Worm (Caenorhabditis elegans) whole organism, L4/young adult: ENCODE results near the gene C25D7.10.
"Not testable (repeated sequence)": the region's sequence is repeated elsewhere in the genome, so short reads cannot be mapped to it uniquely, and the experiment has no call there.

Experiments used
- W03F9.2 ChIP-seq: fragments of 150-350 bp; optimal IDR thresholded peaks from 2 replicates; lab custom pipeline; 2014; ENCODE audit warnings: missing biosample characterization, missing genetic modification characterization
- dao-5 ChIP-seq: sonication (generic microtip); optimal IDR thresholded peaks from 2 replicates; lab custom pipeline; 2016; ENCODE audit warnings: missing genotype, missing genetic modification characterization, moderate library complexity, missing compliant biosample characterization
- him-1 ChIP-seq: sonication (generic microtip); optimal IDR thresholded peaks from 2 replicates; lab custom pipeline; 2016; ENCODE audit warnings: missing genotype, missing genetic modification reagents, missing genetic modification characterization, missing compliant biosample characterization

Gene C25D7.10

DNA sequence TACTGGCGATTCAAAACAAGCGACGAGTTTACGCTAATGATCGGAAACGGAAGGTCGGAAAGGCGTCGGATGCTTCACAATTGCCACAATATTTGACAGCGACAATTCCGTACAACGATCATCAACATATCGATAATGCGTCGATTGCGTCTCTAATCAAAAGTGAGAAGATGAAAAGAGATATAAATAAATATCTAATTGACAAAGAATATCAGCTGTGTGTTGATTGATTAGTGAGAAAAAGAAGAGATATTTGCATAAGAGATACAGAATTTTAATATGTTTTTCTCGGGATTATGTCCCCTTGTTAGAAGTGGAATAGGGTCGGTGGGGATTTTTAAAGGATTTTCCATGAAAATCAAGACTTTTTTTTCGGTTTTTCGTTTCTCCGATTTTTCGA lies 11.3 kb downstream of the C25D7.10 start:
- TF ChIP-seq dao-5 (tag; lab: Kevin White, UChicago): no peak
- TF ChIP-seq W03F9.2 (tag; lab: Kevin White, UChicago): no peak
- TF ChIP-seq him-1 (tag; lab: Kevin White, UChicago): no peak

- TF ChIP-seq W03F9.2 (tag; lab: Kevin White, UChicago): peak; percentile 72
- no peak for TF ChIP-seq dao-5 (tag; lab: Kevin White, UChicago)
- TF ChIP-seq him-1 (tag; lab: Kevin White, UChicago): peak; percentile 61
Measured at ce11 chrV:15082291-15082690, 15.0 kb downstream of the C25D7.10 start, which contains the start of the genes C01G10.10 and C01G10.9. C01G10.10 (minus strand) TSS chrV:15082441. C01G10.9 (plus strand) TSS chrV:15082530.

- TF ChIP-seq him-1 (tag; lab: Kevin White, UChicago) (no peak), dao-5 (tag; lab: Kevin White, UChicago) (no peak), W03F9.2 (tag; lab: Kevin White, UChicago) (no peak)
Measured at ce11 chrV:15083659-15084058, 16.4 kb downstream of the C25D7.10 start.

- peak; percentile 88 for TF ChIP-seq him-1 (tag; lab: Kevin White, UChicago)
- no peak for TF ChIP-seq dao-5 (tag; lab: Kevin White, UChicago)
- TF ChIP-seq W03F9.2 (tag; lab: Kevin White, UChicago): peak; percentile 96
Measured at ce11 chrV:15085335-15085800, 18.1 kb downstream of the C25D7.10 start, which contains the start of the genes ahsa-1 and C01G10.7. ahsa-1 (minus strand) TSS chrV:15085385. C01G10.7 (plus strand) TSS chrV:15085747.

DNA sequence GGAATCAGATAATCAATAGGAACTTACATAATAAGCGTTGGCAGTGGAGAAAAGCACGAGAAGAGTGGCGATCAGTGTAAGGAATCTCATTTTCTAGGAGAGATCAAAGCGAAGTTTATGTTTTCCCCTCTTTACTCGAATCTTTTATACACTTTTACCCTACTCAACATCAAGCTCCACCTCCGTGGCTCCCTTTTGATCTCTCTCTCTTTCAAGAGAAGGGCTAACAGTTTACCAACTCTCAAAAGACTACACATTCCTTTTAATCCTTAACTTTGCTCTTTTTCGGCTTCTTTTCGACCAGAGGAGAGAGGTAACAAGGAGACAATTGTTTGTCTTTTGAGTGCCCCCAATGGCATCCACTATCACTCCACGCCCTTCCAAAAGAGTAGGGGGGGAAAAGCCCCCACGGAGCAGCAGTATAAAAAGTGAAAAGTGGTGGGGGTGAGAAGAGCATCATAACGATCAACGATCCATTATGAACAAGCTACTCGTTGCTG lies 20.0 kb downstream of the C25D7.10 start, which contains the start of the genes C01G10.15 and C01G10.6:
Gene C01G10.15 (minus strand): TSS at position 101 of the 500 bp plus-strand sequence.
Gene C01G10.6 (plus strand): TSS at position 450 of the 500 bp plus-strand sequence.
- TF ChIP-seq W03F9.2 (tag; lab: Kevin White, UChicago) (no peak), him-1 (tag; lab: Kevin White, UChicago) (no peak), dao-5 (tag; lab: Kevin White, UChicago) (no peak)

ce11 chrV:15088613-15089012 lies 21.3 kb downstream of the C25D7.10 start, which contains the start of gene C01G10.18:
C01G10.18 (minus strand) TSS chrV:15088713.
- no peak for TF ChIP-seq him-1 (tag; lab: Kevin White, UChicago)
- no peak for TF ChIP-seq W03F9.2 (tag; lab: Kevin White, UChicago)
- no peak for TF ChIP-seq dao-5 (tag; lab: Kevin White, UChicago)

DNA sequence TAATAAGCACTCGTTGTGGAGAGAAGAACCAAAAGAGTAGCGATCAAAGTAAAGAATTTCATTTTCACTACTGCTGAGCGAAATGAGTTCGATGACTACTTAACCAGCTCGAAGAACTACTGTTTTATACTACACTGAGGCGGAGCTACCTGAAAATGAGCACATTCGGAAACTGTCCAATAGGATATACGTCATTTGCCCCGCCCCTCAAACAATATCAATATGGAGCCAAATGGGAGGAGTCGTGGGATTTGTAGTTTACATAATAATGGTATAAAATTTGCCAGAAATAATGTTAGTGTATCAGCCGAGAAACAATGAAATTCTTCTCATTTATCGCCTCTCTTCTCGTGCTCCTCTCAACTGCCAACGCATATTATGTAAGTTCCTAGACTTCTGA lies 22.2 kb downstream of the C25D7.10 start, which contains the start of the genes C01G10.5 and C01G10.4:
Gene C01G10.5 (minus strand): TSS at position 101 of the 400 bp plus-strand sequence.
Gene C01G10.4 (plus strand): TSS at position 303 of the 400 bp plus-strand sequence.
- TF ChIP-seq him-1 (tag; lab: Kevin White, UChicago) (no peak), dao-5 (tag; lab: Kevin White, UChicago) (no peak), W03F9.2 (tag; lab: Kevin White, UChicago) (no peak)

DNA sequence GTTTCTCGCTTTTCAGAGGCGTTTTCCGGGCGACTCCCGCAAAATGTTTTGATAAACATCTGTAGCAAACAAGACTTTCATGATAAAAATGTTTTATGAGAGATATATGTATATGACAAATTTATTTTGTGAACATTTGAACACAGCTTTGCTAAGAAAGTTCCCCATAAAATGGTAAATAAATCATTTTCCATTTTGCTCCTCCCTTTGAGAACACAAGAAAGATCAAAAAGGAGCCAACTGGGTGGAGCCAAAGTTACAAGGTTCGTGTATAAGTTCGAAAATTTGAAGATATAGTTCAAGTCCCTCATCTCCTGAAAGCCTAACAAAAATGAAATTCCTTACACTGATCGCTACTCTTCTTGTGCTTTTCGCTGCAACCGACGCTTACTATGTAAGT lies 23.2 kb downstream of the C25D7.10 start, which contains the start of gene C01G10.17:
Gene C01G10.17 (plus strand): TSS at position 301 of the 400 bp plus-strand sequence.
- TF ChIP-seq W03F9.2 (tag; lab: Kevin White, UChicago) (no peak), him-1 (tag; lab: Kevin White, UChicago) (no peak), dao-5 (tag; lab: Kevin White, UChicago) (no peak)

ce11 chrV:15092666-15093065 lies 25.4 kb downstream of the C25D7.10 start, which contains the start of gene txt-12:
txt-12 (plus strand) TSS chrV:15092966.
- TF ChIP-seq him-1 (tag; lab: Kevin White, UChicago) (no peak), W03F9.2 (tag; lab: Kevin White, UChicago) (no peak), dao-5 (tag; lab: Kevin White, UChicago) (no peak)

ce11 chrV:15094749-15095148 lies 27.5 kb downstream of the C25D7.10 start, which contains the start of gene srx-78:
srx-78 (plus strand) TSS chrV:15095049.
- TF ChIP-seq dao-5 (tag; lab: Kevin White, UChicago): no peak
- TF ChIP-seq him-1 (tag; lab: Kevin White, UChicago): no peak
- TF ChIP-seq W03F9.2 (tag; lab: Kevin White, UChicago): no peak

ce11 chrV:15099447-15099846 lies 32.2 kb downstream of the C25D7.10 start, which contains the start of gene C01G10.1:
C01G10.1 (plus strand) TSS chrV:15099747.
- TF ChIP-seq W03F9.2 (tag; lab: Kevin White, UChicago): no peak

DNA sequence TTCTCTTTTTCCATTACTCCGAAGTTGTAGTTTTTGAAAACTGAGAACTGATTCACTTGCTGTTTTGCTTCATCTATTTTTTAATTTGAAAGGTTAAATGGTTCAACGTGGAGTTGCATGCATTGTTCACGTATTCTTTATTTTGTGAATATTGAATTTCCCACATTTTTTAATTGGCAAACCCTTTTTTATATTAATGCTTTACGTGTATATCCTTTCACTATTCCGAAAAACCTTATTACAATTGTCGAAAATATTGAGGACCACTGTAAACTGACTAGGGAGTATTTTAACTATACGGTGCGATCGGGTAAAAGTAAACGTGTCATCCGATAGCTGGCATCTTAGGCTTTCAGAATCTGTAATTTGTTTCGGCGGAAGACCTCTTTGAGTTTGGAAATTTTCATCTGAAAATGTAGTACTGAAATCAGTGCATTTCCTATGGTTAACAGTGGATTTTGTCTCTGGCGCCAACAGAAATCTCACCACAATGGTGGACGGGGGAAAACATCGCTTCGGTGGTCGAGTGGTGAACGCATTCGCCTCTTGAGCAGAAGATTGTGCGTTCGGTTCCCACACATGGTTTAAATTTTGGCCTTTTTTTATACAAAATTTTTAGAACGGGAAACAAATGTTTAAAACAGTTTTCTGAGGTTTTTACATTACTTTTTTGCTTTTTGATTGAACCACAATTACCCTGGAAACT lies 38.8 kb downstream of the C25D7.10 start, which contains the start of gene C01G10.14:
Gene C01G10.14 (minus strand): TSS at position 51 of the 706 bp plus-strand sequence.
- not testable (repeated sequence) for TF ChIP-seq him-1, W03F9.2, dao-5 (tag; lab: Kevin White, UChicago)

DNA sequence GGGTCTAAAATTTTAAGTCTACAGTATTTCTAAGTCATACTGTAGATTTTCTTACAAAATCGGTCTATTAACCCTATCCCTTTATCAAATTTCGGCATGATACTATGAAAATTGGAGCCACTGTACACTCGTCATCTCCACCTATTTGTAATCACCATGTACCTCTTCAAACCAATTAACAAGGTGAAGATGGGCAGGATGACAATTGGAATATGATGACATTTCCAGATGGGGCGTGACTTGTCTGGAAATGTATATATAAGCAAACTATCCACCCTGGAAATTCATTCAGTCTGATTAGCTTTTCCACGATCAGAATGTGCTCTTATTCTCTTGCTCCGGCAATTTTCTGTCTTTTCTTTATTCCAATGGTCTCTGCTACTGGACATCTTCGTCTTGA lies 42.0 kb downstream of the C25D7.10 start, which contains the start of gene Y75B12A.2:
Gene Y75B12A.2 (plus strand): TSS at position 301 of the 400 bp plus-strand sequence.
- no peak for TF ChIP-seq W03F9.2 (tag; lab: Kevin White, UChicago)
- TF ChIP-seq dao-5 (tag; lab: Kevin White, UChicago): no peak
- no peak for TF ChIP-seq him-1 (tag; lab: Kevin White, UChicago)
